Worm (Caenorhabditis elegans): ENCODE measurements around the gene ins-17.

DNA sequence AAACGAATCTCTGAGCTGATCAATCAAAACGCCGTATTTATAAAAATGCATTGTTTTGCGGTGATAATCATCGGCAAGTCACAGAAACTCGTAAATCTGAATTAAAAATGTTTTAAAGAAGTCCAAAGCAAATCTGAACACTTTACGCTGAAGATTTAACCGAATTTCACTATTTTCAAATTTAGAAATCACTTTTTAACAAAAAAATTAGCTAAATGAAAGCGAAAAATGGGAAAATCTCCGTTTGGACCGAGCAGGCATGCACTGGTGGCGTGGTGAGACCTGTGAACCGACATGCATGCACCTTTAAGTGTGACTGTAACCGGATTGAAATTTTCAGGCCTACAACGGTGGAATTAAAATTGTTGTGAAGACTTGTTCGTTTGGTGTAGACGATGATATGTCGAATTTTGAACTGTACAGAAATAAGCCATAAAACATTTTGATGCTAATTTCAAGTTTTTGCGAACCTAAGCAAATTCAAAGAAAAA lies 37.8 kb downstream of the ins-17 start, which contains the start of gene C28A5.2:
- TF ChIP-seq egl-27 (tag; optimal IDR thresholded peaks at IDR 0.05): no peak
- no peak for TF ChIP-seq mab-5 (tag; optimal IDR thresholded peaks at IDR 0.05)
